Fruit fly (Drosophila melanogaster): ENCODE measurements around the gene robl37BC.

Gene robl37BC

dm6 chr2L:19023972-19024743 lies 13.5 kb downstream of the robl37BC start (continued):
- TF ChIP-seq sens (GFP tag) (peak; percentile 88), wek (GFP tag; optimal IDR thresholded peaks at IDR 0.05) (no peak), usp (GFP tag; optimal IDR thresholded peaks at IDR 0.05) (no peak), ro (GFP tag; IDR thresholded peaks at IDR 0.05) (no peak), Oaz (GFP tag; IDR thresholded peaks at IDR 0.05) (no peak), Ets97D (GFP tag; optimal IDR thresholded peaks at IDR 0.05) (no peak), Dp (GFP tag; optimal IDR thresholded peaks at IDR 0.05) (no peak), psq (GFP tag; optimal IDR thresholded peaks at IDR 0.05) (peak; percentile 38), CG12071 (GFP tag; optimal IDR thresholded peaks at IDR 0.05) (peak; percentile 25), ewg (GFP tag; optimal IDR thresholded peaks at IDR 0.05) (peak; percentile 38), dati (GFP tag; IDR thresholded peaks at IDR 0.05) (no peak), CG3163 (GFP tag; optimal IDR thresholded peaks at IDR 0.05) (no peak), caup (GFP tag; optimal IDR thresholded peaks at IDR 0.05; ENCODE audit: severe bottlenecking) (peak; percentile 69), wor (GFP tag; IDR thresholded peaks at IDR 0.05) (peak; percentile 47; the same call in 1 of the 2 replicates), B-H2 (GFP tag; optimal IDR thresholded peaks at IDR 0.05) (peak; percentile 67), Mrtf (GFP tag; IDR thresholded peaks at IDR 0.05) (no peak), HHEX (GFP tag; optimal IDR thresholded peaks at IDR 0.05) (peak; percentile 78), al (GFP tag; IDR thresholded peaks at IDR 0.05) (peak; percentile 23; the same call in 1 of the 2 replicates), CG8359 (GFP tag; optimal IDR thresholded peaks at IDR 0.05; ENCODE audit: borderline replicate concordance) (peak; percentile 13), CG16863 (GFP tag; optimal IDR thresholded peaks at IDR 0.05) (no peak), wdn (GFP tag; IDR thresholded peaks at IDR 0.05) (no peak), slbo (GFP tag; IDR thresholded peaks at IDR 0.05) (peak; percentile 67), CG7745 (tag; optimal IDR thresholded peaks at IDR 0.05) (no peak), vfl (GFP tag; optimal IDR thresholded peaks at IDR 0.05) (peak; percentile 38), CG12219 (GFP tag; optimal IDR thresholded peaks at IDR 0.05) (peak; percentile 54), Dll (GFP tag; IDR thresholded peaks at IDR 0.05; ENCODE audit: partially characterized antibody) (no peak), gcm (GFP tag; optimal IDR thresholded peaks at IDR 0.05) (peak; percentile 57), CG4617 (GFP tag; optimal IDR thresholded peaks at IDR 0.05; ENCODE audit: borderline replicate concordance) (no peak), CG8089 (GFP tag; optimal IDR thresholded peaks at IDR 0.05) (no peak), Rx (GFP tag; IDR thresholded peaks at IDR 0.05) (no peak), CG11085 (GFP tag; IDR thresholded peaks at IDR 0.05) (no peak), CG9817 (tag; optimal IDR thresholded peaks at IDR 0.05) (peak; percentile 65), mld (GFP tag; IDR thresholded peaks at IDR 0.05; ENCODE audit: partially characterized antibody) (no peak), zfh2 (GFP tag; optimal IDR thresholded peaks at IDR 0.05) (no peak), kni (GFP tag; optimal IDR thresholded peaks at IDR 0.05) (no peak), Hr51 (GFP tag; optimal IDR thresholded peaks at IDR 0.05) (peak in 1 of 2 experiments; percentile 86), CG8281 (tag; optimal IDR thresholded peaks at IDR 0.05) (peak; percentile 19), repo (GFP tag; optimal IDR thresholded peaks at IDR 0.05) (no peak), CG11560 (tag; IDR thresholded peaks at IDR 0.05) (no peak), ham (GFP tag; IDR thresholded peaks at IDR 0.05) (no peak), CG12236 (GFP tag; optimal IDR thresholded peaks at IDR 0.05) (no peak), Adf1 (GFP tag; IDR thresholded peaks at IDR 0.05) (peak; percentile 53; the same call in 1 of the 2 replicates), CG18764 (GFP tag; optimal IDR thresholded peaks at IDR 0.05) (peak; percentile 12), CG12659 (GFP tag; optimal IDR thresholded peaks at IDR 0.05) (peak; percentile 78), CG14667 (GFP tag; IDR thresholded peaks at IDR 0.05) (peak; percentile 21; the same call in 1 of the 2 replicates), pfk (GFP tag; optimal IDR thresholded peaks at IDR 0.05) (no peak), Ptx1 (GFP tag; IDR thresholded peaks at IDR 0.05) (peak; percentile 68), cwo (GFP tag; optimal IDR thresholded peaks at IDR 0.05) (peak; percentile 73), jigr1 (GFP tag; IDR thresholded peaks at IDR 0.05) (no peak)

Data from whole organism, embryonic.